Fruit fly (Drosophila melanogaster): ENCODE data around the gene Sfp84E.

Sfp84E gene

dm6 chr3R:8027203-8027688, 47.1 kb upstream of the Sfp84E start (continued):
- TF ChIP-seq lab (GFP tag; optimal IDR thresholded peaks at IDR 0.05) (peak; percentile 86), p53 (GFP tag; optimal IDR thresholded peaks at IDR 0.05) (no peak), CG4730 (GFP tag; IDR thresholded peaks at IDR 0.05) (no peak), HmgD (GFP tag; optimal IDR thresholded peaks at IDR 0.05) (no peak), CG2712 (tag; optimal IDR thresholded peaks at IDR 0.05) (peak; percentile 90), Vsx1 (GFP tag; optimal IDR thresholded peaks at IDR 0.05) (no peak), crc (GFP tag; optimal IDR thresholded peaks at IDR 0.05) (no peak), E2f2 (GFP tag; IDR thresholded peaks at IDR 0.05) (peak; percentile 64; the same call in 1 of the 2 replicates), slou (GFP tag; optimal IDR thresholded peaks at IDR 0.05) (peak; percentile 29), kni (GFP tag; optimal IDR thresholded peaks at IDR 0.05) (no peak), run (tag; optimal IDR thresholded peaks at IDR 0.05) (peak; percentile 90), cad (GFP tag; optimal IDR thresholded peaks at IDR 0.05) (no peak), CG14667 (GFP tag; IDR thresholded peaks at IDR 0.05) (peak; percentile 61), stc (GFP tag; IDR thresholded peaks at IDR 0.05) (peak; percentile 49), bab2 (GFP tag; optimal IDR thresholded peaks at IDR 0.05) (peak; percentile 6), Kr (GFP tag; optimal IDR thresholded peaks at IDR 0.05) (no peak), Neu2 (GFP tag; optimal IDR thresholded peaks at IDR 0.05; ENCODE audit: borderline replicate concordance) (no peak), slbo (GFP tag; IDR thresholded peaks at IDR 0.05) (peak; percentile 87), bsh (GFP tag; optimal IDR thresholded peaks at IDR 0.05) (peak; percentile 89 to 91), CG30431 (GFP tag; optimal IDR thresholded peaks at IDR 0.05) (peak; percentile 80), HLHmδ (GFP tag; optimal IDR thresholded peaks at IDR 0.05) (no peak), sens-2 (GFP tag; IDR thresholded peaks at IDR 0.05) (no peak), CG4328 (GFP tag; optimal IDR thresholded peaks at IDR 0.05) (peak; percentile 64), Rx (GFP tag; IDR thresholded peaks at IDR 0.05) (no peak), zfh1 (GFP tag; IDR thresholded peaks at IDR 0.05) (0 out of 3 replicates have a peak, but pooled peaks have one; percentile 50), sr (GFP tag; IDR thresholded peaks at IDR 0.05) (no peak), BtbVII (GFP tag; optimal IDR thresholded peaks at IDR 0.05) (peak; percentile 81), sim (GFP tag; IDR thresholded peaks at IDR 0.05) (peak; percentile 26; the same call in 1 of the 2 replicates), Oaz (GFP tag; IDR thresholded peaks at IDR 0.05) (no peak), CG13287 (GFP tag; IDR thresholded peaks at IDR 0.05; ENCODE audit: partially characterized antibody) (no peak; the same call in 1 of the 2 replicates), CrebB (tag; optimal IDR thresholded peaks at IDR 0.05) (peak; percentile 49), trh (GFP tag; optimal IDR thresholded peaks at IDR 0.05) (peak; percentile 43), CG9609 (GFP tag; optimal IDR thresholded peaks at IDR 0.05) (peak; percentile 44), Sox100B (GFP tag; optimal IDR thresholded peaks at IDR 0.05) (peak; percentile 92), hth (optimal IDR thresholded peaks at IDR 0.05) (no peak), CG13296 (GFP tag; optimal IDR thresholded peaks at IDR 0.05) (peak; percentile 90), CG1602 (GFP tag; optimal IDR thresholded peaks at IDR 0.05) (peak; percentile 78), CG6689 (GFP tag; IDR thresholded peaks at IDR 0.05) (peak; percentile 78), Fer3 (tag; optimal IDR thresholded peaks at IDR 0.05) (peak; percentile 81), TFAM (GFP tag; optimal IDR thresholded peaks at IDR 0.05) (no peak), Deaf1 (tag; optimal IDR thresholded peaks at IDR 0.05) (no peak), MBD-R2 (GFP tag; IDR thresholded peaks at IDR 0.05) (no peak), CG9727 (GFP tag; optimal IDR thresholded peaks at IDR 0.05) (peak; percentile 79), Fer2 (tag; optimal IDR thresholded peaks at IDR 0.05) (peak; percentile 70), gem (tag; optimal IDR thresholded peaks at IDR 0.05) (peak; percentile 96), vfl (GFP tag; optimal IDR thresholded peaks at IDR 0.05) (no peak), CG16813 (GFP tag; IDR thresholded peaks at IDR 0.05; ENCODE audit: partially characterized antibody) (no peak), gro (GFP tag; optimal IDR thresholded peaks at IDR 0.05) (no peak), tap (tag; optimal IDR thresholded peaks at IDR 0.05) (peak; percentile 77), dysf (GFP tag; IDR thresholded peaks at IDR 0.05) (peak; percentile 85), CG9215 (GFP tag; IDR thresholded peaks at IDR 0.05) (peak; percentile 68), jumu (GFP tag; optimal IDR thresholded peaks at IDR 0.05) (no peak)
